Fruit fly (Drosophila melanogaster) whole organism, embryonic: Measurements from ENCODE around the gene CG15514.

ENCODE experiments used
- Blimp-1 ChIP-seq: fragments of 200-800 bp; sonication (Bioruptor generic); optimal IDR thresholded peaks from 3 replicates; lab custom pipeline; 2018; ENCODE audit warnings: missing biosample characterization, missing genetic modification characterization, mild to moderate bottlenecking, moderate library complexity, missing genetic modification reagents
- BtbVII ChIP-seq: fragments of 200-800 bp; sonication (Bioruptor generic); optimal IDR thresholded peaks from 3 replicates; lab custom pipeline; 2017; ENCODE audit warnings: missing biosample characterization, mild to moderate bottlenecking, missing genetic modification characterization
- CG12071 ChIP-seq: fragments of 200-800 bp; sonication (Bioruptor generic); optimal IDR thresholded peaks from 3 replicates; lab custom pipeline; 2018; ENCODE audit warnings: missing biosample characterization, mild to moderate bottlenecking, missing genetic modification characterization
- CG13287 ChIP-seq: fragments of 200-800 bp; sonication (Bioruptor generic); IDR thresholded peaks from 2 replicates; pipeline ENCODE4 v1.3.6; 2022; ENCODE audit warnings: missing biosample characterization, missing genetic modification characterization; ENCODE audit not compliant: partially characterized antibody
- CG15011 ChIP-seq: fragments of 200-800 bp; sonication (Bioruptor generic); optimal IDR thresholded peaks from 3 replicates; lab custom pipeline; 2018; ENCODE audit warnings: missing biosample characterization, mild to moderate bottlenecking, missing genetic modification characterization
- CG15601 ChIP-seq: fragments of 200-800 bp; sonication (Bioruptor generic); optimal IDR thresholded peaks from 3 replicates; lab custom pipeline; 2019; ENCODE audit warnings: missing biosample characterization, mild to moderate bottlenecking, missing genetic modification characterization, moderate library complexity
- CG16815 ChIP-seq: fragments of 200-800 bp; sonication (Bioruptor generic); optimal IDR thresholded peaks from 3 replicates; lab custom pipeline; 2017; ENCODE audit warnings: missing biosample characterization, mild to moderate bottlenecking, missing genetic modification characterization
- CG18262 ChIP-seq: fragments of 200-800 bp; optimal IDR thresholded peaks from 3 replicates; lab custom pipeline; 2019; ENCODE audit warnings: missing biosample characterization, mild to moderate bottlenecking, missing genetic modification characterization, moderate library complexity
- CG18599 ChIP-seq: fragments of 200-800 bp; sonication (Bioruptor generic); optimal IDR thresholded peaks from 3 replicates; lab custom pipeline; 2017; ENCODE audit warnings: missing biosample characterization, missing genetic modification characterization, mild to moderate bottlenecking, moderate library complexity, missing genetic modification reagents
- CG32772 ChIP-seq: fragments of 200-800 bp; sonication (Bioruptor generic); IDR thresholded peaks from 2 replicates; pipeline ENCODE4 v1.3.6; 2022; ENCODE audit warnings: missing biosample characterization, missing genetic modification characterization
- CG33213 ChIP-seq: fragments of 200-800 bp; sonication (Bioruptor generic); optimal IDR thresholded peaks from 3 replicates; lab custom pipeline; 2016; ENCODE audit warnings: missing biosample characterization, missing genetic modification characterization
- CG4328 ChIP-seq: fragments of 200-800 bp; sonication (Bioruptor generic); optimal IDR thresholded peaks from 3 replicates; lab custom pipeline; 2017; ENCODE audit warnings: missing biosample characterization, missing genetic modification reagents, missing genetic modification characterization
- CG4360 ChIP-seq: fragments of 200-800 bp; sonication (Bioruptor generic); IDR thresholded peaks from 2 replicates; pipeline ENCODE4 v1.3.6; 2022; ENCODE audit warnings: missing biosample characterization, missing genetic modification characterization
- CG4424 ChIP-seq: fragments of 200-800 bp; sonication (Bioruptor generic); optimal IDR thresholded peaks from 3 replicates; lab custom pipeline; 2016; ENCODE audit warnings: missing biosample characterization, missing genetic modification characterization
- CG6765 ChIP-seq: fragments of 200-800 bp; sonication (Bioruptor generic); optimal IDR thresholded peaks from 3 replicates; lab custom pipeline; 2017; ENCODE audit warnings: missing biosample characterization, mild to moderate bottlenecking, missing genetic modification characterization
- CG7963 ChIP-seq: fragments of 200-800 bp; sonication (Bioruptor generic); IDR thresholded peaks from 3 replicates; pipeline ENCODE4 v1.3.6; 2022; ENCODE audit warnings: missing biosample characterization, missing genetic modification characterization; ENCODE audit not compliant: partially characterized antibody
- CG8290 ChIP-seq, 3 experiments: fragments of 200-800 bp; sonication (Bioruptor generic); optimal IDR thresholded peaks; 2 replicates each; lab custom pipeline; 2016 to 2019; ENCODE audit warnings: missing biosample characterization in 3 of 3, missing genetic modification characterization in 3 of 3, mild to moderate bottlenecking in 2 of 3, moderate library complexity in 1 of 3
- CG8478 ChIP-seq: fragments of >200 bp; optimal IDR thresholded peaks from 2 replicates; lab custom pipeline; 2018
- CG8924 ChIP-seq: fragments of 200-800 bp; optimal IDR thresholded peaks from 3 replicates; lab custom pipeline; 2019; ENCODE audit warnings: missing biosample characterization, mild to moderate bottlenecking, missing genetic modification characterization, moderate library complexity
- Deaf1 ChIP-seq: fragments of 200-800 bp; optimal IDR thresholded peaks from 3 replicates; lab custom pipeline; 2019; ENCODE audit warnings: missing biosample characterization, mild to moderate bottlenecking, missing genetic modification characterization, moderate library complexity
- HLHmδ ChIP-seq: fragments of 200-800 bp; sonication (Bioruptor generic); optimal IDR thresholded peaks from 2 replicates; lab custom pipeline; 2018; ENCODE audit warnings: missing biosample characterization, mild to moderate bottlenecking, missing genetic modification characterization, moderate library complexity
- Kr ChIP-seq: fragments of 200-800 bp; sonication (Bioruptor generic); optimal IDR thresholded peaks from 2 replicates; lab custom pipeline; 2017; ENCODE audit warnings: missing biosample characterization, mild to moderate bottlenecking, missing genetic modification characterization
- Lhr ChIP-seq: fragments of 200-800 bp; sonication (Bioruptor generic); optimal IDR thresholded peaks from 3 replicates; lab custom pipeline; 2017; ENCODE audit warnings: mild to moderate bottlenecking, missing biosample characterization, missing genetic modification reagents, missing genetic modification characterization
- NFAT ChIP-seq: fragments of 200-800 bp; sonication (Bioruptor generic); IDR thresholded peaks from 2 replicates; pipeline ENCODE4 v1.3.6; 2022; ENCODE audit warnings: missing biosample characterization, missing genetic modification characterization
- PHDP ChIP-seq: fragments of 200-800 bp; sonication (Bioruptor generic); optimal IDR thresholded peaks from 3 replicates; lab custom pipeline; 2018; ENCODE audit warnings: missing biosample characterization, mild to moderate bottlenecking, missing genetic modification characterization, moderate library complexity
- Pdp1 ChIP-seq, 2 experiments: fragments of 200-800 bp; sonication (Bioruptor generic); optimal IDR thresholded peaks; 3 replicates each; lab custom pipeline; 2016; ENCODE audit warnings: missing biosample characterization in 2 of 2, missing genetic modification characterization in 2 of 2, mild to moderate bottlenecking in 1 of 2, moderate library complexity in 1 of 2
- Ravus ChIP-seq: fragments of 200-800 bp; sonication (Bioruptor generic); IDR thresholded peaks from 2 replicates; pipeline ENCODE4 v1.3.6; 2022; ENCODE audit warnings: missing biosample characterization, missing genetic modification characterization
- Side ChIP-seq: fragments of 200-800 bp; sonication (Bioruptor generic); optimal IDR thresholded peaks from 2 replicates; lab custom pipeline; 2016; ENCODE audit warnings: missing biosample characterization, missing genetic modification characterization
- Sry-β ChIP-seq: fragments of 200-800 bp; sonication (Bioruptor generic); optimal IDR thresholded peaks from 2 replicates; lab custom pipeline; 2018; ENCODE audit warnings: missing biosample characterization, mild to moderate bottlenecking, missing genetic modification characterization, moderate library complexity
- Stat92E ChIP-seq, 3 experiments: fragments of >200 bp in 2 of 3; fragments of 200-800 bp in 1 of 3; sonication (Bioruptor generic) in 1 of 3; optimal IDR thresholded peaks; 2 replicates each; lab custom pipeline; 2017 to 2019; ENCODE audit warnings: missing biosample characterization in 3 of 3, missing genetic modification characterization in 3 of 3, mild to moderate bottlenecking in 1 of 3, moderate library complexity in 1 of 3
- TFAM ChIP-seq: fragments of 200-800 bp; sonication (Bioruptor generic); optimal IDR thresholded peaks from 2 replicates; lab custom pipeline; 2017; ENCODE audit warnings: missing biosample characterization, missing genetic modification characterization, inconsistent platforms
- ac ChIP-seq: fragments of 200-800 bp; sonication (Bioruptor generic); optimal IDR thresholded peaks from 3 replicates; lab custom pipeline; 2017; ENCODE audit warnings: missing biosample characterization, mild to moderate bottlenecking, missing genetic modification characterization
- bowl ChIP-seq: fragments of 200-800 bp; sonication (Bioruptor generic); IDR thresholded peaks from 2 replicates; pipeline ENCODE4 v1.3.6; 2022; ENCODE audit warnings: missing biosample characterization, missing genetic modification characterization
- chif ChIP-seq, 2 experiments: fragments of 200-800 bp; sonication (Bioruptor generic); optimal IDR thresholded peaks; 3 replicates each; lab custom pipeline; 2016; ENCODE audit warnings: missing biosample characterization in 2 of 2, missing genetic modification characterization in 2 of 2
- esg ChIP-seq: fragments of 200-800 bp; sonication (Bioruptor generic); conservative IDR thresholded peaks from 2 replicates; pipeline ENCODE4 v1.3.6; 2022; ENCODE audit warnings: missing biosample characterization, missing genetic modification characterization
- ewg ChIP-seq: fragments of 200-800 bp; sonication (Bioruptor generic); optimal IDR thresholded peaks from 3 replicates; lab custom pipeline; 2017; ENCODE audit warnings: mild to moderate bottlenecking, missing biosample characterization, missing genetic modification reagents, missing genetic modification characterization
- hkb ChIP-seq, 2 experiments: fragments of 200-800 bp in 1 of 2; fragments of >200 bp in 1 of 2; sonication (Bioruptor generic) in 1 of 2; IDR thresholded peaks in 1 of 2; optimal IDR thresholded peaks in 1 of 2; 2 replicates each; pipeline versions ENCODE4 v1.3.6 to Lab custom; 2017 to 2022; ENCODE audit warnings: missing biosample characterization in 1 of 2, missing genetic modification characterization in 1 of 2
- jigr1 ChIP-seq: fragments of 200-800 bp; sonication (Bioruptor generic); IDR thresholded peaks from 3 replicates; pipeline ENCODE4 v1.3.6; 2022; ENCODE audit warnings: missing biosample characterization, missing genetic modification characterization
- kah ChIP-seq: fragments of 200-800 bp; sonication (Bioruptor generic); optimal IDR thresholded peaks from 2 replicates; lab custom pipeline; 2018; ENCODE audit warnings: missing biosample characterization, mild to moderate bottlenecking, missing genetic modification characterization
- kay ChIP-seq: fragments of 200-800 bp; sonication (Bioruptor generic); optimal IDR thresholded peaks from 2 replicates; lab custom pipeline; 2016; ENCODE audit warnings: missing biosample characterization, missing genetic modification characterization
- kni ChIP-seq: fragments of 200-800 bp; sonication (Bioruptor generic); optimal IDR thresholded peaks from 3 replicates; lab custom pipeline; 2017; ENCODE audit warnings: mild to moderate bottlenecking, missing biosample characterization, missing genetic modification reagents, missing genetic modification characterization
- otp ChIP-seq: fragments of 200-800 bp; sonication (Bioruptor generic); IDR thresholded peaks from 3 replicates; pipeline ENCODE4, ENCODE4 v1.3.6; 2022; ENCODE audit warnings: missing biosample characterization, missing genetic modification characterization
- pb ChIP-seq: fragments of 200-800 bp; sonication (Bioruptor generic); optimal IDR thresholded peaks from 3 replicates; lab custom pipeline; 2016; ENCODE audit warnings: missing biosample characterization, missing genetic modification characterization
- pzg ChIP-seq: fragments of 200-800 bp; sonication (Bioruptor generic); optimal IDR thresholded peaks from 3 replicates; lab custom pipeline; 2018; ENCODE audit warnings: missing biosample characterization, mild to moderate bottlenecking, missing genetic modification characterization, moderate library complexity
- slou ChIP-seq: fragments of 200-800 bp; sonication (Bioruptor generic); optimal IDR thresholded peaks from 3 replicates; lab custom pipeline; 2016; ENCODE audit warnings: missing biosample characterization, missing genetic modification characterization
- toy ChIP-seq: fragments of 200-800 bp; sonication (Bioruptor generic); IDR thresholded peaks from 2 replicates; pipeline ENCODE4 v1.3.6; 2022; ENCODE audit warnings: missing biosample characterization, missing genetic modification characterization
- trem ChIP-seq: fragments of 200-800 bp; optimal IDR thresholded peaks from 3 replicates; lab custom pipeline; 2019; ENCODE audit warnings: missing biosample characterization, mild to moderate bottlenecking, missing genetic modification characterization, moderate library complexity
- vnd ChIP-seq: fragments of 200-800 bp; sonication (Bioruptor generic); IDR thresholded peaks from 3 replicates; pipeline ENCODE4 v1.3.6; 2022; ENCODE audit warnings: missing biosample characterization, missing genetic modification characterization; ENCODE audit not compliant: partially characterized antibody
- zfh1 ChIP-seq: fragments of 200-800 bp; sonication (Bioruptor generic); IDR thresholded peaks from 3 replicates; pipeline ENCODE4 v1.3.6; 2022; ENCODE audit warnings: missing biosample characterization, missing genetic modification characterization

CG15514 gene

dm6 chr3R:29830925-29831324 is 30.4 kb downstream of the CG15514 start (continued):
- TF ChIP-seq CG18262 (peak; percentile 66), Kr (GFP tag; lab: Kevin White, UChicago) (peak; percentile 88), Stat92E (GFP tag; optimal IDR thresholded peaks at IDR 0.05; lab: Kevin White, UChicago) (peak in 1 of 3 experiments; percentile 29), ac (GFP tag; lab: Kevin White, UChicago) (peak; percentile 56), Pdp1 (GFP tag; optimal IDR thresholded peaks at IDR 0.05; lab: Kevin White, UChicago) (no peak), CG13287 (GFP tag; lab: Robert Waterston, UW) (no peak), slou (GFP tag; lab: Kevin White, UChicago) (no peak), CG7963 (no peak), hkb (optimal IDR thresholded peaks at IDR 0.05; lab: Kevin White, UChicago) (no peak), hkb (GFP tag; IDR thresholded peaks at IDR 0.05; lab: Robert Waterston, UW) (0 out of 2 replicates have a peak, but pooled peaks have one; percentile 16), chif (GFP tag; optimal IDR thresholded peaks at IDR 0.05; lab: Kevin White, UChicago) (peak in 1 of 2 experiments; percentile 16), HLHmδ (GFP tag; lab: Kevin White, UChicago) (peak; percentile 54), kah (GFP tag; lab: Kevin White, UChicago) (peak; percentile 21), jigr1 (no peak), CG4424 (GFP tag; lab: Kevin White, UChicago) (peak; percentile 15), CG18599 (GFP tag; lab: Kevin White, UChicago) (peak; percentile 70), PHDP (tag; lab: Kevin White, UChicago) (no peak), vnd (GFP tag; lab: Robert Waterston, UW) (no peak), Lhr (no peak), CG12071 (GFP tag; lab: Kevin White, UChicago) (peak; percentile 62), esg (GFP tag; lab: Robert Waterston, UW) (no peak), CG15601 (tag; lab: Kevin White, UChicago) (no peak), CG4328 (GFP tag; lab: Kevin White, UChicago) (peak; percentile 33), CG4360 (no peak), zfh1 (GFP tag; lab: Robert Waterston, UW) (peak; percentile 51; the same call in 2 of the 3 replicates), kni (GFP tag; lab: Kevin White, UChicago) (peak; percentile 82), trem (tag; lab: Kevin White, UChicago) (peak; percentile 56), CG6765 (GFP tag; lab: Kevin White, UChicago) (peak; percentile 1), CG8290 (GFP tag; optimal IDR thresholded peaks at IDR 0.05; lab: Kevin White, UChicago) (no peak), CG8290 (tag; optimal IDR thresholded peaks at IDR 0.05; lab: Kevin White, UChicago) (no peak), Side (GFP tag; lab: Kevin White, UChicago) (peak; percentile 16), CG32772 (GFP tag; lab: Robert Waterston, UW) (no peak), Ravus (GFP tag; lab: Robert Waterston, UW) (no peak), NFAT (GFP tag; lab: Robert Waterston, UW) (no peak), ewg (GFP tag; lab: Kevin White, UChicago) (no peak), Blimp-1 (GFP tag; lab: Kevin White, UChicago) (peak; percentile 71), otp (GFP tag; lab: Robert Waterston, UW) (0 out of 3 replicates have a peak, but pooled peaks have one; percentile 35), CG8478 (lab: Kevin White, UChicago) (no peak), CG15011 (peak; percentile 40), CG8924 (tag; lab: Kevin White, UChicago) (peak; percentile 63), pb (GFP tag; lab: Kevin White, UChicago) (no peak), BtbVII (GFP tag; lab: Kevin White, UChicago) (peak; percentile 45), TFAM (peak; percentile 50), pzg (no peak), toy (no peak), kay (GFP tag; lab: Kevin White, UChicago) (no peak), bowl (GFP tag; lab: Robert Waterston, UW) (no peak), Sry-β (GFP tag; lab: Kevin White, UChicago) (peak; percentile 54), CG33213 (GFP tag; lab: Kevin White, UChicago) (peak; percentile 24), CG16815 (GFP tag; lab: Kevin White, UChicago) (no peak), Deaf1 (no peak)
